Worm (Caenorhabditis elegans): ENCODE data around the gene C09B9.2.
A peak's percentile ranks its signal among the peaks of the same experiment; 100 is the strongest.
"Not testable (repeated sequence)": the region's sequence is repeated elsewhere in the genome, so short reads cannot be mapped to it uniquely, and the experiment has no call there.

The C09B9.2 gene

DNA sequence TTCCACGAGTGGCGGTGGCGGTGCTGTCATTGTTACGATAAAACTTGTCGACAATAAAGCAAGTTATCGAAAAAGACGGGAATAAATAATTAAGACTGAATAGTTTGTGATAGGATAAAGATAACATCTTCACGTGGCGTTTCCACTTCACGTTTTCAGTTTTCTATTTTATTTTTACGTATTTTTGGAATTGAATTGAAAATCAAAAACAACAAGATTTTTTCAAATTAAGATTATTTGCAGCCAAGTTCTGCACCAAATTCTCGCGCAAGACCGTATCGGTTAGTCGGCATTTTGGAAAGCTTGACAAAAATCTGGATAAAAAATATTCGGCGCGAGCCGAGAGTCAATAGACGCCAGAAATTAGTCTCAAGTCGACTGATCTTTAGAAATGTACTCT, 37.8 kb downstream of the C09B9.2 start, which contains the start of gene ttbk-2.2:
TSS of gene ttbk-2.2 (minus strand) at position 101 of the 400 bp plus-strand sequence.
- TF ChIP-seq skn-1, pqm-1, mml-1 (tag; optimal IDR thresholded peaks at IDR 0.05): not testable (repeated sequence)

DNA sequence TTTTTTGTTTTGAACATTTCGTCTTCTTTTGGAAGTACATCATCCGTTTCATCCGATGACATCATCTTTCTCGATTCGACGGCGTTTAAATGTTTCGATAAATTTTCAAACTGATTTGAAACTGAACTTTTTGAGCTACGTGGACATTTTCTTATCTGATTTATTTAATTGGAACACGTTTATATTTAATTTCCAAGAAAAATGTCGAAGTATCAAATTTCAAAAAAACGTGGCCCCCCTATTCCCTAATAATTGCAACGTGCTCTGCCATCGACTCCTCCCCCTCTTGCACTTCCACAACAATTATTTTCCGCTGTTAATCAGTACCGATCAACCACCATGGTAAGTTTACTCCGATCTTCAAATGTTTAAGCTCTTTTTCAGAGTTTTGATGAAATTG, 39.5 kb downstream of the C09B9.2 start, which contains the start of the genes R13H9.6 and rmd-6:
TSS of gene R13H9.6 (minus strand) at position 101 of the 400 bp plus-strand sequence.
TSS of gene rmd-6 (plus strand) at position 305 of the 400 bp plus-strand sequence.
- not testable (repeated sequence) for TF ChIP-seq mml-1, skn-1, nhr-23 (tag; optimal IDR thresholded peaks at IDR 0.05)

DNA sequence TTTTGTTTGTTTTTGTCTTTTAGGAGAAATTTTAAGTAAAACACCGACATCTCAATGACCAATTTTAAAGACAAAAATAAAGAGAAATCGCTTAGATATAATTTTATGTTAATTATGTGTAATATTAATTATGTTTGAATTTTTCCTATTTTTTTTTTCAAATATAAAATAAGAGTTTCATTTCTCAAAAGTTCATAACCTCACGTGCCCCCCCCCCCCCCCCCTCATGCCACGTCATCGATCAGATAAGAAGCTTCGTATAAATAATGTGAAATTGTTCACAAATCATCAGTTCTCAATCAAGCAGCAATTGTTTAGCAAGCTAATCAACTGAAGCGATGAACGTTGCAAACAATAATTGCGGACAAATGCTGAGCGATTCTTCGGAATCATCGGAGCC, 41.5 kb downstream of the C09B9.2 start, which contains the start of gene C02B10.6:
TSS of gene C02B10.6 (plus strand) at position 301 of the 400 bp plus-strand sequence.
- TF ChIP-seq nhr-43 (tag; optimal IDR thresholded peaks at IDR 0.05; ENCODE audit: poor library complexity, severe bottlenecking); mml-1 (tag; optimal IDR thresholded peaks at IDR 0.05); nhr-12 (tag; optimal IDR thresholded peaks at IDR 0.05): not testable (repeated sequence)

DNA sequence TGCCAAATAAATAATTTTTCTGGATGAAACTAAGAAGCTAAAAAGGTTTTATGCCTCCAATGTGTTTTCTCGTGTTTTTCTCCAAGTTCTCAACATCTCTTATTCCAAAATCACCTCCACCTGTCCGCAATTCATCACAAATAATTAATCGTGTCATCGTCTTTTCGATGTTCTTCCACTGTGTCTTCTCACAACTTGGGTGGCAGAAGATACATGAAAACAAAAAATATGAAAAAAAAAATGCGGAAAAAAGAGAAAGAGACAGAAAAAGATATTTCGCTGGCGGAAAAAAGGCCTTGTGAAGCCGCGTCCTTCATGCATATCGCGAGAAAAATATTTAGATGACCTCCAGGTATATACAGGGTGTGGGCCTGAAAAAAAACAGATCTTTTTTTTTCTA, 44.7 kb downstream of the C09B9.2 start:
- TF ChIP-seq nhr-23 (tag; optimal IDR thresholded peaks at IDR 0.05) (no peak), ztf-11 (tag; optimal IDR thresholded peaks at IDR 0.05) (no peak), nhr-25 (tag; optimal IDR thresholded peaks at IDR 0.05) (peak; percentile 15), sea-2 (GFP tag; optimal IDR thresholded peaks at IDR 0.05) (no peak)

DNA sequence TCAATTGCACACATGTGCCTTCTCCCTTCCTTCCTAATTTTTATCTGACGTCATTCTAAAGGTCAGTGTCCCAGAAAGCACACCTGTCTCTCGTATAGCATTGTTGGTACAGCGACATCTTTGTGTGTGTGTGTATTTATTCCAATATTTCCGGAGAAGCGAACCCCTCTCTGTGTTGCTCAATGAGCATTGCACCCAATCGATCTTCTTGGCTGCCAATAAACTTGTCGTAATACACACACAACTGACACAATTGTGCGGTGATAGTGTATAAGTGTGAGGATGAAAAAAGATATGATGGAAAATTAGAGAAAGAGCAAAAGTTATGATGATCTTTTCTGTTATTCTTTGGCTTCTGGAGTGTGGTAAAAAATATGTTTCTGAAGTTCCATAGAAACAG, 47.5 kb downstream of the C09B9.2 start:
- TF ChIP-seq nhr-28 (tag; optimal IDR thresholded peaks at IDR 0.05): no peak
- TF ChIP-seq nfya-1 (tag; optimal IDR thresholded peaks at IDR 0.05; ENCODE audit: insufficient read depth): no peak
- TF ChIP-seq elt-3 (tag; optimal IDR thresholded peaks at IDR 0.05): no peak
- TF ChIP-seq unc-39 (tag; optimal IDR thresholded peaks at IDR 0.05): no peak
- TF ChIP-seq ama-1 (optimal IDR thresholded peaks at IDR 0.05): no peak
- TF ChIP-seq ztf-11 (tag; optimal IDR thresholded peaks at IDR 0.05): no peak
- no peak for TF ChIP-seq eor-1 (tag; optimal IDR thresholded peaks at IDR 0.05)
- no peak for TF ChIP-seq zag-1 (tag; optimal IDR thresholded peaks at IDR 0.05)
- TF ChIP-seq unc-62 (GFP tag; optimal IDR thresholded peaks at IDR 0.05): no peak
- no peak for TF ChIP-seq nhr-43 (tag; optimal IDR thresholded peaks at IDR 0.05; ENCODE audit: poor library complexity, severe bottlenecking)
- TF ChIP-seq pqm-1 (tag; optimal IDR thresholded peaks at IDR 0.05): no peak
- TF ChIP-seq nhr-11 (tag; optimal IDR thresholded peaks at IDR 0.05): no peak
- no peak for TF ChIP-seq nhr-12 (tag; optimal IDR thresholded peaks at IDR 0.05)
- TF ChIP-seq fkh-2 (tag; optimal IDR thresholded peaks at IDR 0.05): no peak

DNA sequence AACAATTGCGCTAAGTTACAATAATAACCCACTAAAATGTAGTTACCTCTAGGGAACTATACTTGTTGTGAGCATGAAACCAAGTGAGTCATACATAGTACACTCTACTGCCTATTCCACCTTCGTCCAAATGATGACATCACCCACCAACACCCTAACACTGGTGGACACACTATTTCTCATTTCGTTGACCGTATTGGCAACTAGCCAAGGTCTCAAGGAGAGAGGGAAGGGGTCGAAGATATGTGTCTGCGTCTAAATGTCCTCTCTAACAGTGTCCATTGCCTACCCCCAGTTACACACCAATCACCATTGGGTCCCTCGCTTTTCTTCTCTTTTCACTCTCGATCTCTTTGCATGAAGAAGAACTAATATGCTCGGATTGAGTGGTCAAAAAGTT, 48.8 kb downstream of the C09B9.2 start:
- TF ChIP-seq nfya-1 (tag; optimal IDR thresholded peaks at IDR 0.05; ENCODE audit: insufficient read depth) (peak; percentile 54), hmg-11 (tag; optimal IDR thresholded peaks at IDR 0.05) (peak; percentile 15), jun-1 (tag; optimal IDR thresholded peaks at IDR 0.05) (no peak), nhr-11 (tag; optimal IDR thresholded peaks at IDR 0.05) (no peak), nhr-25 (tag; optimal IDR thresholded peaks at IDR 0.05) (peak; percentile 34), tbx-2 (tag; optimal IDR thresholded peaks at IDR 0.05) (no peak), pha-4 (tag; optimal IDR thresholded peaks at IDR 0.05) (peak; percentile 38), nhr-67 (tag; optimal IDR thresholded peaks at IDR 0.05) (no peak), snpc-4 (tag; optimal IDR thresholded peaks at IDR 0.05) (no peak), sea-2 (GFP tag; optimal IDR thresholded peaks at IDR 0.05) (no peak), ceh-28 (tag; optimal IDR thresholded peaks at IDR 0.05) (no peak)

DNA sequence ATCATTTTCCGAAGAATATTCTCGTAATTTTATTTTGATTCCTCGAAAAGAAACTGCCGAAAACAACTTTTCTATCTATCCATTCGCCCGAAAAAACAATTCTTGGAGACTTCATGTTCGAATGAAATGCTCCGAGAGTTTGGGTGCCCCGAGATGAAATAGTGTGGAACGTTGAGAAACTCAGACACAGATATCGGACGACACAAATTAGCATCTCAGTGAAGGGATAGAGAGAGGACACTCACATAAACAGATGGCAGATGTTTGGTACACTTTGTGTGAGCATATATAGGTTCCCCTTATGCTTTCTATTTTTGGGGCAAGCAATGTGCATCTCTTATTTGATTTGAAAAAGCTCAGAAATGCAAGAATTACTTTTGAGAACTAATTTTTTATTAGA, 49.8 kb downstream of the C09B9.2 start:
- TF ChIP-seq elt-2 (tag; optimal IDR thresholded peaks at IDR 0.05): no peak
- no peak for TF ChIP-seq ceh-82 (tag; optimal IDR thresholded peaks at IDR 0.05)
- no peak for TF ChIP-seq nhr-28 (tag; optimal IDR thresholded peaks at IDR 0.05)
- TF ChIP-seq egl-5 (tag; optimal IDR thresholded peaks at IDR 0.05): peak; percentile 42
- TF ChIP-seq nfya-1 (tag; optimal IDR thresholded peaks at IDR 0.05; ENCODE audit: insufficient read depth): peak; percentile 19
- TF ChIP-seq hmg-11 (tag; optimal IDR thresholded peaks at IDR 0.05): peak; percentile 1
- TF ChIP-seq lin-39 (tag; optimal IDR thresholded peaks at IDR 0.05): peak; percentile 52
